Fruit fly (Drosophila melanogaster) whole organism, embryonic: ENCODE measurements around the gene CG42342.

Experiments used
- Antp ChIP-seq: fragments of 200-800 bp; sonication (Bioruptor generic); optimal IDR thresholded peaks from 3 replicates; lab custom pipeline; 2016; ENCODE audit warnings: missing biosample characterization, missing genetic modification characterization
- CG10462 ChIP-seq: fragments of 200-800 bp; sonication (Bioruptor generic); optimal IDR thresholded peaks from 2 replicates; lab custom pipeline; 2016; ENCODE audit warnings: missing biosample characterization, missing genetic modification characterization
- CG15269 ChIP-seq: fragments of 200-800 bp; sonication (Bioruptor generic); optimal IDR thresholded peaks from 2 replicates; lab custom pipeline; 2018; ENCODE audit warnings: missing biosample characterization, mild to moderate bottlenecking, missing genetic modification characterization, moderate library complexity
- CG1647 ChIP-seq: fragments of 200-800 bp; sonication (Bioruptor generic); optimal IDR thresholded peaks from 3 replicates; lab custom pipeline; 2016; ENCODE audit warnings: missing biosample characterization, missing genetic modification characterization
- CG18262 ChIP-seq: fragments of 200-800 bp; optimal IDR thresholded peaks from 3 replicates; lab custom pipeline; 2019; ENCODE audit warnings: missing biosample characterization, mild to moderate bottlenecking, missing genetic modification characterization, moderate library complexity
- CG2678 ChIP-seq: fragments of 200-800 bp; sonication (Bioruptor generic); optimal IDR thresholded peaks from 3 replicates; lab custom pipeline; 2019; ENCODE audit warnings: missing biosample characterization, mild to moderate bottlenecking, missing genetic modification characterization, moderate library complexity
- CG33557 ChIP-seq: fragments of 200-800 bp; sonication (Bioruptor generic); optimal IDR thresholded peaks from 2 replicates; lab custom pipeline; 2019; ENCODE audit warnings: missing biosample characterization, mild to moderate bottlenecking, missing genetic modification characterization, moderate library complexity
- CG4424 ChIP-seq: fragments of 200-800 bp; sonication (Bioruptor generic); optimal IDR thresholded peaks from 3 replicates; lab custom pipeline; 2016; ENCODE audit warnings: missing biosample characterization, missing genetic modification characterization
- CG4617 ChIP-seq: fragments of 200-800 bp; sonication (Bioruptor generic); optimal IDR thresholded peaks from 3 replicates; lab custom pipeline; 2016; ENCODE audit warnings: missing biosample characterization, missing genetic modification characterization, borderline replicate concordance
- CG5245 ChIP-seq: fragments of 200-800 bp; sonication (Bioruptor generic); optimal IDR thresholded peaks from 3 replicates; lab custom pipeline; 2016; ENCODE audit warnings: missing biosample characterization, missing genetic modification characterization
- CG6689 ChIP-seq: fragments of 200-800 bp; sonication (Bioruptor generic); IDR thresholded peaks from 2 replicates; pipeline ENCODE4 v1.3.6; 2022; ENCODE audit warnings: missing biosample characterization, missing genetic modification characterization
- CG6791 ChIP-seq: fragments of 200-800 bp; sonication (Bioruptor generic); IDR thresholded peaks from 3 replicates; pipeline ENCODE4 v1.3.6; 2022; ENCODE audit warnings: missing biosample characterization, missing genetic modification characterization; ENCODE audit not compliant: partially characterized antibody
- CG7928 ChIP-seq: fragments of 200-800 bp; sonication (Bioruptor generic); optimal IDR thresholded peaks from 2 replicates; lab custom pipeline; 2017; ENCODE audit warnings: missing biosample characterization, mild to moderate bottlenecking, missing genetic modification characterization
- CG7963 ChIP-seq: fragments of 200-800 bp; sonication (Bioruptor generic); IDR thresholded peaks from 3 replicates; pipeline ENCODE4 v1.3.6; 2022; ENCODE audit warnings: missing biosample characterization, missing genetic modification characterization; ENCODE audit not compliant: partially characterized antibody
- CG9437 ChIP-seq: fragments of 200-800 bp; sonication (Bioruptor generic); optimal IDR thresholded peaks from 2 replicates; lab custom pipeline; 2018; ENCODE audit warnings: missing biosample characterization, mild to moderate bottlenecking, missing genetic modification characterization
- Dad ChIP-seq: fragments of 200-800 bp; sonication (Bioruptor generic); optimal IDR thresholded peaks from 3 replicates; lab custom pipeline; 2016; ENCODE audit warnings: missing biosample characterization, missing genetic modification characterization
- Dek ChIP-seq: fragments of 200-800 bp; sonication (Bioruptor generic); optimal IDR thresholded peaks from 3 replicates; lab custom pipeline; 2019; ENCODE audit warnings: missing biosample characterization, mild to moderate bottlenecking, missing genetic modification characterization, moderate library complexity
- Drgx ChIP-seq: fragments of 200-800 bp; sonication (Bioruptor generic); IDR thresholded peaks from 2 replicates; pipeline ENCODE4 v1.3.6; 2022; ENCODE audit warnings: missing biosample characterization, missing genetic modification characterization
- E2f1 ChIP-seq: fragments of 200-800 bp; sonication (Bioruptor generic); IDR thresholded peaks from 2 replicates; pipeline ENCODE4 v1.3.6; 2022; ENCODE audit warnings: missing biosample characterization, missing genetic modification characterization
- Fer3 ChIP-seq: fragments of 200-800 bp; sonication (Bioruptor generic); optimal IDR thresholded peaks from 2 replicates; lab custom pipeline; 2018; ENCODE audit warnings: missing biosample characterization, mild to moderate bottlenecking, missing genetic modification characterization, moderate library complexity
- H2.0 ChIP-seq: fragments of 200-800 bp; sonication (Bioruptor generic); IDR thresholded peaks from 2 replicates; pipeline ENCODE4 v1.3.6; 2022; ENCODE audit warnings: missing biosample characterization, missing genetic modification characterization
- HHEX ChIP-seq: fragments of 200-800 bp; sonication (Bioruptor generic); optimal IDR thresholded peaks from 3 replicates; lab custom pipeline; 2017; ENCODE audit warnings: missing biosample characterization, mild to moderate bottlenecking, missing genetic modification characterization, missing genetic modification reagents
- HmgD ChIP-seq: fragments of 200-800 bp; sonication (Bioruptor generic); optimal IDR thresholded peaks from 3 replicates; lab custom pipeline; 2016; ENCODE audit warnings: missing biosample characterization, missing genetic modification characterization
- Hmr ChIP-seq: fragments of 200-800 bp; sonication (Bioruptor generic); optimal IDR thresholded peaks from 3 replicates; lab custom pipeline; 2017; ENCODE audit warnings: mild to moderate bottlenecking, missing biosample characterization, missing genetic modification reagents, missing genetic modification characterization
- Lim3 ChIP-seq: fragments of 200-800 bp; sonication (Bioruptor generic); IDR thresholded peaks from 2 replicates; pipeline ENCODE4 v1.3.6; 2022; ENCODE audit warnings: missing biosample characterization, missing genetic modification characterization
- Med ChIP-seq: fragments of 200-800 bp; sonication (Bioruptor generic); peaks from one replicate; lab custom pipeline; 2016; ENCODE audit warnings: missing biosample characterization, missing genetic modification characterization, mild to moderate bottlenecking, inconsistent platforms, moderate library complexity
- Neu2 ChIP-seq: fragments of 200-800 bp; sonication (Bioruptor generic); optimal IDR thresholded peaks from 3 replicates; lab custom pipeline; 2016; ENCODE audit warnings: missing biosample characterization, missing genetic modification characterization, borderline replicate concordance
- Nf-YC ChIP-seq: fragments of 200-800 bp; optimal IDR thresholded peaks from 3 replicates; lab custom pipeline; 2019; ENCODE audit warnings: missing biosample characterization, mild to moderate bottlenecking, missing genetic modification characterization, moderate library complexity
- Opbp ChIP-seq: fragments of 200-800 bp; sonication (Bioruptor generic); IDR thresholded peaks from 3 replicates; pipeline ENCODE4 v1.3.6; 2022; ENCODE audit warnings: missing biosample characterization, missing genetic modification characterization; ENCODE audit not compliant: partially characterized antibody
- PHDP ChIP-seq: fragments of 200-800 bp; sonication (Bioruptor generic); optimal IDR thresholded peaks from 3 replicates; lab custom pipeline; 2018; ENCODE audit warnings: missing biosample characterization, mild to moderate bottlenecking, missing genetic modification characterization, moderate library complexity
- Sox100B ChIP-seq: fragments of 200-800 bp; sonication (Bioruptor generic); optimal IDR thresholded peaks from 3 replicates; lab custom pipeline; 2018; ENCODE audit warnings: missing biosample characterization, mild to moderate bottlenecking, missing genetic modification characterization
- Spps ChIP-seq: fragments of 200-800 bp; sonication (Bioruptor generic); optimal IDR thresholded peaks from 2 replicates; lab custom pipeline; 2018; ENCODE audit warnings: missing biosample characterization, mild to moderate bottlenecking, missing genetic modification characterization
- cato ChIP-seq: fragments of 200-800 bp; sonication (Bioruptor generic); optimal IDR thresholded peaks from 2 replicates; lab custom pipeline; 2016; ENCODE audit warnings: missing biosample characterization, missing genetic modification characterization, borderline replicate concordance
- chif ChIP-seq, 2 experiments: fragments of 200-800 bp; sonication (Bioruptor generic); optimal IDR thresholded peaks; 3 replicates each; lab custom pipeline; 2016; ENCODE audit warnings: missing biosample characterization in 2 of 2, missing genetic modification characterization in 2 of 2
- chinmo ChIP-seq: fragments of 200-800 bp; sonication (Bioruptor generic); IDR thresholded peaks from 4 replicates; pipeline ENCODE4 v1.3.6; 2022; ENCODE audit warnings: missing biosample characterization, missing genetic modification characterization; ENCODE audit not compliant: partially characterized antibody
- croc ChIP-seq: fragments of 200-800 bp; sonication (Bioruptor generic); conservative IDR thresholded peaks from 3 replicates; pipeline ENCODE4 v1.3.6; 2022; ENCODE audit warnings: missing biosample characterization, missing genetic modification characterization
- crol ChIP-seq: fragments of 200-800 bp; sonication (Bioruptor generic); IDR thresholded peaks from 2 replicates; pipeline ENCODE4 v1.3.6; 2022; ENCODE audit warnings: missing biosample characterization, missing genetic modification characterization
- crp ChIP-seq, 2 experiments: fragments of 200-800 bp; sonication (Bioruptor generic); optimal IDR thresholded peaks; 2 replicates in 1 of 2; 3 replicates in 1 of 2; lab custom pipeline; 2017; ENCODE audit warnings: missing biosample characterization in 2 of 2, missing genetic modification characterization in 2 of 2, mild to moderate bottlenecking in 1 of 2, moderate library complexity in 1 of 2
- fd96Cb ChIP-seq: fragments of 200-800 bp; sonication (Bioruptor generic); optimal IDR thresholded peaks from 2 replicates; lab custom pipeline; 2018; ENCODE audit warnings: missing biosample characterization, mild to moderate bottlenecking, missing genetic modification characterization, moderate library complexity
- gsb-n ChIP-seq: fragments of 200-800 bp; sonication (Bioruptor generic); optimal IDR thresholded peaks from 3 replicates; lab custom pipeline; 2018; ENCODE audit warnings: missing biosample characterization, mild to moderate bottlenecking, missing genetic modification characterization
- h ChIP-seq: fragments of >200 bp; optimal IDR thresholded peaks from 2 replicates; lab custom pipeline; 2017
- jing ChIP-seq: fragments of 200-800 bp; sonication (Bioruptor generic); optimal IDR thresholded peaks from 2 replicates; lab custom pipeline; 2018; ENCODE audit warnings: missing biosample characterization, mild to moderate bottlenecking, missing genetic modification characterization
- kah ChIP-seq: fragments of 200-800 bp; sonication (Bioruptor generic); optimal IDR thresholded peaks from 2 replicates; lab custom pipeline; 2018; ENCODE audit warnings: missing biosample characterization, mild to moderate bottlenecking, missing genetic modification characterization
- lmd ChIP-seq: fragments of 200-800 bp; sonication (Bioruptor generic); IDR thresholded peaks from 2 replicates; pipeline ENCODE4 v1.3.6; 2022; ENCODE audit warnings: missing biosample characterization, missing genetic modification characterization
- lola ChIP-seq, 3 experiments: fragments of >200 bp in 2 of 3; fragments of 200-800 bp in 1 of 3; sonication (Bioruptor generic) in 1 of 3; optimal IDR thresholded peaks; 2 replicates each; lab custom pipeline; 2017 to 2019; ENCODE audit warnings: missing biosample characterization in 3 of 3, missing genetic modification characterization in 3 of 3, mild to moderate bottlenecking in 1 of 3, moderate library complexity in 1 of 3
- mam ChIP-seq: fragments of 200-800 bp; sonication (Bioruptor generic); optimal IDR thresholded peaks from 3 replicates; lab custom pipeline; 2016; ENCODE audit warnings: missing biosample characterization, missing genetic modification characterization
- tx ChIP-seq: fragments of 200-800 bp; sonication (Bioruptor generic); optimal IDR thresholded peaks from 2 replicates; lab custom pipeline; 2016; ENCODE audit warnings: missing biosample characterization, missing genetic modification characterization
- wdn ChIP-seq: fragments of 200-800 bp; sonication (Bioruptor generic); IDR thresholded peaks from 2 replicates; pipeline ENCODE4 v1.3.6; 2022; ENCODE audit warnings: missing biosample characterization, missing genetic modification characterization
- zf30C ChIP-seq: fragments of 200-800 bp; sonication (Bioruptor generic); optimal IDR thresholded peaks from 3 replicates; lab custom pipeline; 2018; ENCODE audit warnings: missing biosample characterization, mild to moderate bottlenecking, missing genetic modification characterization

CG42342 gene

dm6 chr3R:16573483-16574145, 71.0 kb downstream of the CG42342 start, which contains the start of gene CG14903 (continued):
- TF ChIP-seq crol (GFP tag; lab: Robert Waterston, UW) (no peak), mam (GFP tag; lab: Kevin White, UChicago) (peak; percentile 34), Med (GFP tag; lab: Kevin White, UChicago) (peak; percentile 74), lmd (GFP tag; lab: Robert Waterston, UW) (no peak), Opbp (GFP tag; lab: Robert Waterston, UW) (peak; percentile 56; the same call in 2 of the 3 replicates), CG5245 (GFP tag; lab: Kevin White, UChicago) (peak; percentile 39), wdn (GFP tag; lab: Robert Waterston, UW) (no peak), Nf-YC (tag; lab: Kevin White, UChicago) (no peak), fd96Cb (tag; lab: Kevin White, UChicago) (no peak), cato (GFP tag; lab: Kevin White, UChicago) (no peak), croc (GFP tag; lab: Robert Waterston, UW) (no peak), kah (GFP tag; lab: Kevin White, UChicago) (no peak), Hmr (peak; percentile 31), PHDP (no peak), CG4617 (GFP tag; lab: Kevin White, UChicago) (no peak), CG7928 (GFP tag; lab: Kevin White, UChicago) (no peak), CG4424 (GFP tag; lab: Kevin White, UChicago) (peak; percentile 39), zf30C (no peak), HHEX (GFP tag; lab: Kevin White, UChicago) (no peak), lola (GFP tag; optimal IDR thresholded peaks at IDR 0.05; lab: Kevin White, UChicago) (no peak), Drgx (no peak), CG7963 (GFP tag; lab: Robert Waterston, UW) (no peak), chif (GFP tag; optimal IDR thresholded peaks at IDR 0.05; lab: Kevin White, UChicago) (peak in 1 of 2 experiments; percentile 51), CG15269 (tag; lab: Kevin White, UChicago) (no peak), Lim3 (GFP tag; lab: Robert Waterston, UW) (no peak), CG1647 (GFP tag; lab: Kevin White, UChicago) (no peak), E2f1 (GFP tag; lab: Robert Waterston, UW) (no peak), tx (GFP tag; lab: Kevin White, UChicago) (no peak), CG10462 (GFP tag; lab: Kevin White, UChicago) (no peak), Neu2 (no peak), Dad (GFP tag; lab: Kevin White, UChicago) (no peak), H2.0 (GFP tag; lab: Robert Waterston, UW) (no peak), Dek (tag; lab: Kevin White, UChicago) (no peak), CG2678 (tag; lab: Kevin White, UChicago) (peak; percentile 37), Fer3 (no peak), CG6791 (GFP tag; lab: Robert Waterston, UW) (peak; percentile 69; the same call in 2 of the 3 replicates), Spps (no peak), CG6689 (GFP tag; lab: Robert Waterston, UW) (no peak), Antp (GFP tag; lab: Kevin White, UChicago) (peak; percentile 11), HmgD (GFP tag; lab: Kevin White, UChicago) (no peak), CG18262 (tag; lab: Kevin White, UChicago) (no peak), gsb-n (tag; lab: Kevin White, UChicago) (no peak), chinmo (GFP tag; lab: Robert Waterston, UW) (0 out of 4 replicates have a peak, but pooled peaks have one; percentile 16), jing (GFP tag; lab: Kevin White, UChicago) (no peak), Sox100B (GFP tag; lab: Kevin White, UChicago) (no peak), h (no peak), CG33557 (GFP tag; lab: Kevin White, UChicago) (no peak), CG9437 (no peak), crp (GFP tag; optimal IDR thresholded peaks at IDR 0.05; lab: Kevin White, UChicago) (no peak)
